Worm (Caenorhabditis elegans): ENCODE results near the gene C25F9.8.

ce11 chrV:19428936-19429335 is 34.1 kb downstream of the C25F9.8 start:
- no peak for TF ChIP-seq nhr-2 (tag; optimal IDR thresholded peaks at IDR 0.05)
- no peak for TF ChIP-seq blmp-1 (tag; optimal IDR thresholded peaks at IDR 0.05)
- TF ChIP-seq ceh-39 (tag; optimal IDR thresholded peaks at IDR 0.05): no peak
- TF ChIP-seq nhr-76 (tag; optimal IDR thresholded peaks at IDR 0.05): no peak
- no peak for TF ChIP-seq snpc-4 (tag; optimal IDR thresholded peaks at IDR 0.05)
- no peak for TF ChIP-seq ceh-43 (GFP tag; optimal IDR thresholded peaks at IDR 0.05)

Measured in whole organism, mixed stage, embryonic.